Fruit fly (Drosophila melanogaster) whole organism, prepupa: ENCODE results near the gene Manf.

ENCODE experiments used
- CG10669 ChIP-seq: fragments of 200-800 bp; sonication (Bioruptor generic); optimal IDR thresholded peaks from 3 replicates; lab custom pipeline; 2018; ENCODE audit warnings: missing biosample characterization, mild to moderate bottlenecking, missing genetic modification characterization, moderate library complexity
- CG6854 ChIP-seq: fragments of 200-800 bp; sonication (Bioruptor generic); optimal IDR thresholded peaks from 2 replicates; lab custom pipeline; 2017; ENCODE audit warnings: missing biosample characterization, mild to moderate bottlenecking, missing genetic modification characterization
- Met ChIP-seq: fragments of 200-800 bp; sonication (Bioruptor generic); optimal IDR thresholded peaks from 3 replicates; lab custom pipeline; 2016; ENCODE audit warnings: missing biosample characterization, missing genetic modification characterization
- esn ChIP-seq: fragments of 200-800 bp; sonication (Bioruptor generic); optimal IDR thresholded peaks from 2 replicates; lab custom pipeline; 2016; ENCODE audit warnings: missing biosample characterization, mild to moderate bottlenecking, missing genetic modification characterization, moderate library complexity
- spab ChIP-seq: fragments of 200-800 bp; sonication (Bioruptor generic); optimal IDR thresholded peaks from 2 replicates; lab custom pipeline; 2017; ENCODE audit warnings: missing biosample characterization, mild to moderate bottlenecking, missing genetic modification characterization, missing genetic modification reagents

DNA sequence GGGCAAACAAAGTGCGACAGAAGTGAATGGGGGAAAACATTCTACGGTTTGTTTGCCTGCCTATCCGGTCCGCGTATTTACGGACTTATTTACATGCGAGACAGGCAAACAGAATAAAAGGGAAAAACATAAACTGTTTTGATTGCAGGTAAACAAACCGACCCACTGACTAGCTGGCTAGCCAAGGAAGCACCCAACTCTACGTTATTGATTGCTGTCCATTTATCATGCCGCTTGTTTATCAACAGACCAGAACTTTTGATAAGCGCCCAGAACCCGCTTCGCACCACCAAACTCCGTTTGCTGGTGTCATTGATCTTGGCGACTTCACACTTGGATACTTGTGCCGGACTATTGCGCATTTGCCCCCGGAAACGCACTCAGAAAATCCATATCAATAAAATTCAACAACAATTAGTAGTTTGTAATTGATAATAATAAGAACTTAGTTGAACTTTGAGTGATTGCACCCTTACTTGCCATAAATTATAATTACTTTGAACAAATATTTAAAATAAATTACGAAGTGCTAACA lies 17.3 kb upstream of the Manf start:
- TF ChIP-seq spab: peak; percentile 71
- no peak for TF ChIP-seq CG6854 (GFP tag; lab: Kevin White, UChicago)
- TF ChIP-seq CG10669 (GFP tag; lab: Kevin White, UChicago): peak; percentile 44
- TF ChIP-seq esn (GFP tag; lab: Kevin White, UChicago): peak; percentile 53
- peak; percentile 60 for TF ChIP-seq Met (GFP tag; lab: Kevin White, UChicago)
